Worm (Caenorhabditis elegans) whole organism, early embryonic: Measurements from ENCODE around the gene Y59E9AL.36.

Experiments
- B0310.2 ChIP-seq: sonication (generic microtip); optimal IDR thresholded peaks from 2 replicates; lab custom pipeline; 2016; ENCODE audit warnings: mild to moderate bottlenecking, missing genetic modification characterization, missing compliant biosample characterization
- ama-1 ChIP-seq: fragments of 150-350 bp; optimal IDR thresholded peaks from 2 replicates; lab custom pipeline; 2014
- ceh-13 ChIP-seq: fragments of 200-800 bp; sonication (Bioruptor generic); optimal IDR thresholded peaks from 2 replicates; lab custom pipeline; 2018; ENCODE audit warnings: mild to moderate bottlenecking, missing genetic modification characterization, missing compliant biosample characterization
- ets-7 ChIP-seq: sonication (generic microtip); optimal IDR thresholded peaks from 2 replicates; lab custom pipeline; 2016; ENCODE audit warnings: missing genotype, missing genetic modification characterization, missing compliant biosample characterization
- hmbx-1 ChIP-seq: sonication (generic microtip); optimal IDR thresholded peaks from 2 replicates; lab custom pipeline; 2016; ENCODE audit warnings: mild to moderate bottlenecking, missing genetic modification characterization, missing compliant biosample characterization
- hmg-4 ChIP-seq: fragments of 200-800 bp; sonication (Bioruptor generic); optimal IDR thresholded peaks from 2 replicates; lab custom pipeline; 2018; ENCODE audit warnings: mild to moderate bottlenecking, missing genetic modification characterization, missing compliant biosample characterization
- scrt-1 ChIP-seq: fragments of 200-800 bp; sonication (Bioruptor generic); IDR thresholded peaks from 2 replicates; pipeline ENCODE4 v1.3.6; 2022; ENCODE audit warnings: missing genetic modification characterization, missing compliant biosample characterization
- sea-1 ChIP-seq: fragments of 200-800 bp; sonication (Bioruptor generic); conservative IDR thresholded peaks from 2 replicates; pipeline ENCODE4 v1.3.6; 2022; ENCODE audit warnings: missing genetic modification characterization, missing compliant biosample characterization
- tbx-11 ChIP-seq: fragments of 200-800 bp; sonication (Bioruptor generic); IDR thresholded peaks from 2 replicates; pipeline ENCODE4 v1.3.6; 2022; ENCODE audit warnings: missing genetic modification characterization, missing compliant biosample characterization

DNA sequence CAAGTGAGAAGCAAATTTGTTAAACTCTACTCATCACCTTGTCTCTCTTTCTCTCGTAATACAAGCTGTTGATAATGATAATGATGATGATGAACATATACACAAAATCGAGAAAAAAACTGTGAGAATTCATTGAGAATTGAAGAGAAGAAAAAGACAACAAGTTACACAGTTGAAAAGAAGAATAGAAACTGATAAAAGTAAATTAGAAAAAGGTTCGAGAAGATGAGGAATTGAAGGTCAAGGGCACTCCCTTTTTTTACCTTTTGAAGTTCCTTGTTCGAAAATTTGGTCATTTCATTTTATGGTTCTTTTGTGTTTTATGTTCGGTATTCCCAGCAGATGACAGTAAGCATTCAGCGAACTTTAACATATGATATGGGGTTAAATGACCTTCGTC lies 7.1 kb upstream of the Y59E9AL.36 start:
- no peak for TF ChIP-seq ama-1 (lab: Kevin White, UChicago)
- no peak for TF ChIP-seq ceh-13 (GFP tag; lab: Kevin White, UChicago)
- no peak for TF ChIP-seq tbx-11 (GFP tag; lab: Robert Waterston, UW)
- no peak for TF ChIP-seq hmbx-1 (tag; lab: Kevin White, UChicago)
- TF ChIP-seq B0310.2 (tag; lab: Kevin White, UChicago): no peak
- TF ChIP-seq hmg-4: no peak
- TF ChIP-seq ets-7: no peak
- no peak for TF ChIP-seq scrt-1 (GFP tag; lab: Robert Waterston, UW)
- TF ChIP-seq sea-1 (GFP tag; lab: Robert Waterston, UW): no peak
